Worm (Caenorhabditis elegans): Measurements from ENCODE around the gene Y102A11A.9.

DNA sequence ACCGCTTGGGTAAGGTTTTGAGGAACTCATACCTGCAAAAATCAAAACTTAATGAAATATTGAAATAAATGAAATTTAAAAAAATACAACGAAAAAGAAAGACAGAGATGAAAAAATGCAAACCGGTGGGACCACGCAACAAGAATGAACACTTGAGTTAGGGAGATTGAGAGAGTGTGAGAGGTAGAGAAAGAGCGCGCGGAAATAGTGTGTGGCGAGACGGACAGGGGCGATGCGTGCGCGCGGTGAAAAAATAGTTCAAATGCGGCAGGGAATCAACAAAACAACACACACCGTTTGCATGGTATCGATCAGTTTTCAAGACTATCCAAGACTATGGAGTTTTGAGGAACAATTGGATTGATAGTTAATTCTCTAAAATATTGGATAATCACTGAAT lies 23.4 kb upstream of the Y102A11A.9 start, which contains the start of gene meg-3:
- TF ChIP-seq unc-62 (GFP tag; optimal IDR thresholded peaks at IDR 0.05) (no peak), ceh-79 (tag; optimal IDR thresholded peaks at IDR 0.05) (no peak), nhr-120 (GFP tag; IDR thresholded peaks at IDR 0.05) (no peak)
